Worm (Caenorhabditis elegans) whole organism, young adult: Measurements from ENCODE around the gene C06A1.3.

Source experiments
- D2030.7 ChIP-seq: fragments of 200-800 bp; sonication (Bioruptor generic); IDR thresholded peaks from 2 replicates; pipeline ENCODE4 v1.3.6; 2022; ENCODE audit warnings: missing genetic modification reagents, missing genetic modification characterization, missing compliant biosample characterization
- F49E8.2 ChIP-seq: sonication (generic microtip); optimal IDR thresholded peaks from 3 replicates; lab custom pipeline; 2017; ENCODE audit warnings: missing genetic modification characterization, mild to moderate bottlenecking, missing compliant biosample characterization, antibody characterized with exemption, moderate library complexity; ENCODE audit not compliant: insufficient read depth
- T07F8.4 ChIP-seq: sonication (generic microtip); optimal IDR thresholded peaks from 2 replicates; lab custom pipeline; 2016; ENCODE audit warnings: mild to moderate bottlenecking, missing genetic modification characterization, moderate library complexity, missing compliant biosample characterization
- akir-1 ChIP-seq: fragments of 200-800 bp; sonication (Bioruptor generic); optimal IDR thresholded peaks from 2 replicates; lab custom pipeline; 2018; ENCODE audit warnings: mild to moderate bottlenecking, missing genetic modification characterization, moderate library complexity, missing compliant biosample characterization
- ama-1 ChIP-seq, 3 experiments: fragments of 150-350 bp in 1 of 3; sonication (generic microtip) in 2 of 3; optimal IDR thresholded peaks; 2 replicates each; lab custom pipeline; 2014 to 2018; ENCODE audit warnings: missing biosample characterization in 2 of 3, missing genetic modification characterization in 2 of 3, missing genetic modification reagents in 2 of 3
- athp-1 ChIP-seq: sonication (generic microtip); optimal IDR thresholded peaks from 2 replicates; lab custom pipeline; 2017; ENCODE audit warnings: mild to moderate bottlenecking, missing genetic modification characterization, missing compliant biosample characterization
- let-607 ChIP-seq, 2 experiments: fragments of 200-800 bp in 1 of 2; sonication (Bioruptor generic) in 1 of 2; sonication (generic microtip) in 1 of 2; optimal IDR thresholded peaks; 2 replicates each; lab custom pipeline; 2016 to 2018; ENCODE audit warnings: mild to moderate bottlenecking in 2 of 2, missing compliant biosample characterization in 2 of 2, missing genetic modification characterization in 2 of 2, moderate library complexity in 2 of 2, missing genotype in 1 of 2
- lsl-1 ChIP-seq: fragments of 200-800 bp; sonication (Bioruptor generic); optimal IDR thresholded peaks from 2 replicates; lab custom pipeline; 2018; ENCODE audit warnings: mild to moderate bottlenecking, missing genetic modification characterization, moderate library complexity, missing compliant biosample characterization
- snpc-3.4 ChIP-seq: sonication (generic microtip); optimal IDR thresholded peaks from 2 replicates; lab custom pipeline; 2017; ENCODE audit warnings: missing genetic modification characterization, mild to moderate bottlenecking, missing compliant biosample characterization, antibody characterized with exemption, moderate library complexity, missing genotype, missing genetic modification reagents
- unc-62 ChIP-seq: fragments of 150-350 bp; optimal IDR thresholded peaks from 2 replicates; lab custom pipeline; 2014; ENCODE audit warnings: missing biosample characterization, missing genetic modification reagents, missing genetic modification characterization

DNA sequence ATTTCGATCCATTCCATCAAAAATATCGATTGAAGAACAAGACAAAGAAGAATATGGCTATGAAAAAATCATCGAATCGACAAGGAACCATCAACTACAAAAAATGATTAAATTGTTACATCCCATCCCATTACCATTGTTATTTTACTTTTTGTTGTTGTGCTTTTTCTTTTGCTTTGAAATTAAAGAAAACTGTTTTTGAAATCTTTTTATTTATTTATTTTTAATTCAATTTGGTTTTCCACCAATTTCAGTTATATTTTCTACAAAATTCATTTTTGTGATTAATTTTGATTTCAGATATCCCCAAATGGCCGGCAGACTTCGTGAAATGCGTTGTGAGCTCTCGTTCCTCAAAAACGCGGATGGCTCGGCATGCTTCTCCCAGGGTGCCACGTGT is 20.4 kb downstream of the C06A1.3 start, which contains the start of gene crn-5:
- no peak for TF ChIP-seq T07F8.4 (tag; lab: Kevin White, UChicago)
- TF ChIP-seq let-607 (tag; optimal IDR thresholded peaks at IDR 0.05; lab: Kevin White, UChicago), result no peak
- TF ChIP-seq ama-1 (optimal IDR thresholded peaks at IDR 0.05; lab: Kevin White, UChicago), result no peak
- no peak for TF ChIP-seq ama-1 (GFP tag; optimal IDR thresholded peaks at IDR 0.05; lab: Kevin White, UChicago)
- TF ChIP-seq unc-62 (GFP tag; lab: Kevin White, UChicago), result no peak
- TF ChIP-seq F49E8.2 (tag; lab: Kevin White, UChicago), result no peak
- no peak for TF ChIP-seq snpc-3.4 (tag; lab: Kevin White, UChicago)
- no peak for TF ChIP-seq lsl-1 (GFP tag; lab: Kevin White, UChicago)
- TF ChIP-seq athp-1, result no peak
- no peak for TF ChIP-seq D2030.7 (GFP tag; lab: Robert Waterston, UW)
- no peak for TF ChIP-seq akir-1 (GFP tag; lab: Kevin White, UChicago)
